Fruit fly (Drosophila melanogaster) S2 (cell line): ENCODE data around the gene CG10163.

ENCODE experiments used
- CG8478 ChIP-seq: fragments of >200 bp; optimal IDR thresholded peaks from 2 replicates; lab custom pipeline; 2018
- CTCF ChIP-seq, 2 experiments: fragments of >200 bp; optimal IDR thresholded peaks; 2 replicates each; lab custom pipeline; 2018

dm6 chr3L:6239968-6240367 is 18.6 kb downstream of the CG10163 start, which contains the start of gene CG10226:
- no peak for TF ChIP-seq CG8478
- no peak for TF ChIP-seq CTCF (optimal IDR thresholded peaks at IDR 0.05; lab: Kevin White, UChicago)
